Worm (Caenorhabditis elegans) whole organism, mixed stage, embryonic: ENCODE results near the gene dnj-13.

Experiments
- ceh-43 ChIP-seq: fragments of 200-800 bp; sonication (Bioruptor generic); optimal IDR thresholded peaks from 2 replicates; lab custom pipeline; 2018; ENCODE audit warnings: mild to moderate bottlenecking, missing genetic modification characterization, moderate library complexity, missing compliant biosample characterization
- elt-3 ChIP-seq: fragments of 150-350 bp; optimal IDR thresholded peaks from 2 replicates; lab custom pipeline; 2014; ENCODE audit warnings: missing biosample characterization, missing genetic modification characterization
- lin-13 ChIP-seq: fragments of 150-350 bp; optimal IDR thresholded peaks from 2 replicates; lab custom pipeline; 2014; ENCODE audit warnings: missing biosample characterization, missing genetic modification characterization
- lsy-2 ChIP-seq: fragments of 150-350 bp; optimal IDR thresholded peaks from 2 replicates; lab custom pipeline; 2014; ENCODE audit warnings: missing biosample characterization, missing genetic modification characterization
- nhr-237 ChIP-seq: fragments of 150-350 bp; optimal IDR thresholded peaks from 2 replicates; lab custom pipeline; 2014; ENCODE audit warnings: missing biosample characterization, missing genetic modification characterization
- snpc-4 ChIP-seq: fragments of 150-350 bp; optimal IDR thresholded peaks from 2 replicates; lab custom pipeline; 2014; ENCODE audit warnings: missing biosample characterization, missing genetic modification characterization
- unc-62 ChIP-seq: fragments of 150-350 bp; optimal IDR thresholded peaks from 2 replicates; lab custom pipeline; 2014; ENCODE audit warnings: missing biosample characterization, missing genetic modification reagents, missing genetic modification characterization
- zip-8 ChIP-seq: fragments of 150-350 bp; optimal IDR thresholded peaks from 2 replicates; lab custom pipeline; 2014; ENCODE audit warnings: missing biosample characterization, missing genetic modification characterization

DNA sequence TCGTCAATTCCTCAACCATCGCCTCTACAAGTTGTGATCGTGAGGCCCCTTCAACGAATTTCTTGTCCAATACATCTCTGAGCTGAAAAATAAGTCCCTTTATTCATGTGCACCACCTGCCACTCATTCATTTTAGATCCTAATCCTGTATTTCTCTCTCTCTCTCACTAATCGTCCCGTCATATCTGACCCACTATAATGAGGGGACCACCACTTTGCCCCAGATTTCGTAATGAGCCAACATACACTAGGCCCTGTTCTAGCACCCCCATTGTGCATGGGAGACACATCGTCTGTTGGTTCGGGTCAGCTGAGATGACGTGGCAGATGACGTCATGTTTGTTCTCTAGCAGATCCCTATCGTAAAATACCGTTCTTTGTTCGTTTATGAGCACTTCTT lies 10.1 kb upstream of the dnj-13 start:
- TF ChIP-seq nhr-237 (tag; lab: Kevin White, UChicago) (no peak), lin-13 (no peak), lsy-2 (tag; lab: Kevin White, UChicago) (no peak), elt-3 (tag; lab: Kevin White, UChicago) (no peak), snpc-4 (tag; lab: Kevin White, UChicago) (no peak), ceh-43 (peak; percentile 20), unc-62 (GFP tag; lab: Kevin White, UChicago) (peak; percentile 45), zip-8 (tag; lab: Kevin White, UChicago) (no peak)
